Fruit fly (Drosophila melanogaster): Measurements from ENCODE around the gene CG13308.

- no peak for TF ChIP-seq CG10348 (GFP tag; IDR thresholded peaks at IDR 0.05)
- no peak for TF ChIP-seq CG32121 (GFP tag; IDR thresholded peaks at IDR 0.05)
- TF ChIP-seq CG8301 (tag; optimal IDR thresholded peaks at IDR 0.05) = no peak
- TF ChIP-seq EcR (GFP tag; optimal IDR thresholded peaks at IDR 0.05) = peak; percentile 92
- no peak for TF ChIP-seq CG4496 (GFP tag; IDR thresholded peaks at IDR 0.05)
- no peak for TF ChIP-seq Pif1A (GFP tag; optimal IDR thresholded peaks at IDR 0.05)
- no peak for TF ChIP-seq CG17806 (tag; optimal IDR thresholded peaks at IDR 0.05)
- TF ChIP-seq gl (tag; optimal IDR thresholded peaks at IDR 0.05) = no peak
- TF ChIP-seq Snoo (tag; optimal IDR thresholded peaks at IDR 0.05) = no peak
- no peak for TF ChIP-seq CG14655 (GFP tag; optimal IDR thresholded peaks at IDR 0.05)
- no peak for TF ChIP-seq CG8159 (tag; optimal IDR thresholded peaks at IDR 0.05)
Observed at dm6 chr3L:8839130-8839529, 30.8 kb downstream of the CG13308 start.

All from whole organism, pupa.